Worm (Caenorhabditis elegans): ENCODE measurements around the gene ceh-20.

- TF ChIP-seq F33H1.4 (GFP tag; IDR thresholded peaks at IDR 0.05) (no peak), lsl-1 (GFP tag; optimal IDR thresholded peaks at IDR 0.05) (no peak), lin-35 (GFP tag; optimal IDR thresholded peaks at IDR 0.05) (no peak), sea-2 (GFP tag; IDR thresholded peaks at IDR 0.05) (no peak), nhr-90 (tag; optimal IDR thresholded peaks at IDR 0.05) (no peak), pha-4 (tag; optimal IDR thresholded peaks at IDR 0.05) (no peak), dox-1 (GFP tag; IDR thresholded peaks at IDR 0.05) (no peak), lin-26 (GFP tag; IDR thresholded peaks at IDR 0.05) (no peak), mxl-1 (tag; optimal IDR thresholded peaks at IDR 0.05) (no peak), F10E7.11 (tag; optimal IDR thresholded peaks at IDR 0.05) (no peak), ekl-4 (GFP tag; IDR thresholded peaks at IDR 0.05) (no peak), mcd-1 (GFP tag; IDR thresholded peaks at IDR 0.05) (no peak), ama-1 (optimal IDR thresholded peaks at IDR 0.05) (no peak), ama-1 (GFP tag; optimal IDR thresholded peaks at IDR 0.05) (no peak), ztf-3 (GFP tag; optimal IDR thresholded peaks at IDR 0.05) (no peak)
These were observed 11.0 kb upstream of the ceh-20 start for ce11 chrIII:6968655-6969054.

All from whole organism, young adult.